Fruit fly (Drosophila melanogaster) S2 (cell line): ENCODE results near the gene mub.

Experiments
- CG8478 ChIP-seq: fragments of >200 bp; optimal IDR thresholded peaks from 2 replicates; lab custom pipeline; 2018
- CTCF ChIP-seq, 2 experiments: fragments of >200 bp; optimal IDR thresholded peaks; 2 replicates each; lab custom pipeline; 2018

DNA sequence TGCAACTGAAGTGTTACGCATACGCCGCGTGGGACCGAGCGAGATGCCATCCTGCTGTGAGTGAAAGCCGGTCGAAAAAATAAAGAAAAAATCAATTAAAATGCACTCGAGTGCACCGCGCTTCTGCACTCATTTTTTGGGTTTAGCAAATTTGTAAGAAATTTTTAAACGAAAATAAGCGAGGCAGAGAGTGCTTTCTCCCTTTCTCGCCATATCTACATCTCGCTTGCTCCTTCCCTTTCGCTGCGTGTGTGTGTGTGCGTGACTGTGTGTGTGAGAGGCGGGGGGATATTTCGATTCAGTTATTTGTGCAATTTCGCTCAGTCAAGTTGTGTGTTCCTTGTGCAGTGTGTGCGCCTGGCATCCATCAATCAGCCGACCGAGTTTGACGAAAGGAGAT is at the start of gene mub:
- no peak for TF ChIP-seq CG8478
- no peak for TF ChIP-seq CTCF (optimal IDR thresholded peaks at IDR 0.05; lab: Kevin White, UChicago)
